Worm (Caenorhabditis elegans) whole organism, midembryonic: ENCODE results near the gene cash-1.

Source experiments
- T22C8.4 ChIP-seq: fragments of 200-800 bp; sonication (Bioruptor generic); IDR thresholded peaks from 2 replicates; pipeline ENCODE4 v1.3.6; 2022; ENCODE audit warnings: missing genetic modification characterization, missing compliant biosample characterization
- cog-1 ChIP-seq: sonication (generic microtip); optimal IDR thresholded peaks from 2 replicates; lab custom pipeline; 2016; ENCODE audit warnings: missing genetic modification characterization, missing compliant biosample characterization
- flt-1 ChIP-seq: fragments of 200-800 bp; sonication (Bioruptor generic); IDR thresholded peaks from 2 replicates; pipeline ENCODE4 v1.3.6; 2022; ENCODE audit warnings: missing genetic modification characterization, missing compliant biosample characterization
- med-1 ChIP-seq: sonication (generic microtip); optimal IDR thresholded peaks from 2 replicates; lab custom pipeline; 2017; ENCODE audit warnings: missing genetic modification characterization, mild to moderate bottlenecking, missing compliant biosample characterization, antibody characterized with exemption, missing genetic modification reagents; ENCODE audit not compliant: insufficient read depth
- ref-1 ChIP-seq: fragments of 200-800 bp; sonication (Bioruptor generic); conservative IDR thresholded peaks from 2 replicates; pipeline ENCODE4 v1.3.6; 2022; ENCODE audit warnings: missing genetic modification reagents, missing genetic modification characterization, missing compliant biosample characterization
- ztf-29 ChIP-seq: fragments of 200-800 bp; sonication (Bioruptor generic); IDR thresholded peaks from 2 replicates; pipeline ENCODE4 v1.3.6; 2022; ENCODE audit warnings: missing genetic modification reagents, missing genetic modification characterization, missing compliant biosample characterization

DNA sequence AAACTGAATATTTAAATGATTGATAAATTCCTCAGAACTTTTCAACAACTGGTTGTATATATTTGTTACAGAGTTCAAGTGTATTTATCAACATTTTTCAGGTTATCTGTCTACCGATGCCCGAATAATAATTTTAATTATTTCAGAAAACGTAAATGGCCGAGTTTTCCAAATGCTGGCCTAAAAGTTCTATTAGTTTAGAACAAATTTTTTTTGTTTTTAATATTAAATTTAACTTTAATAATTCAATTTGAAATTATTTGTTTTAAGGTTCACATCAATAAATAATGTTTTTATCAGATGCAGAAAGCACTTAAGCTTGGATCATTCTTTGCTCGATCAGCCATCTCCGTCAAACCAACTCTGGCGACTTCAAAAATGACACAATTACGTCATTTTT, 47.7 kb upstream of the cash-1 start, which contains the start of gene trx-2:
- TF ChIP-seq flt-1 (GFP tag; lab: Robert Waterston, UW) (no peak), med-1 (GFP tag; lab: Kevin White, UChicago) (no peak), cog-1 (tag; lab: Kevin White, UChicago) (no peak), ref-1 (GFP tag; lab: Robert Waterston, UW) (no peak), T22C8.4 (GFP tag; lab: Robert Waterston, UW) (no peak), ztf-29 (GFP tag; lab: Robert Waterston, UW) (no peak)
